Fruit fly (Drosophila melanogaster) whole organism, embryonic: Measurements from ENCODE around the gene Eh.

Experiments
- Ada2b ChIP-seq: fragments of 200-800 bp; sonication (Bioruptor generic); IDR thresholded peaks from 2 replicates; pipeline ENCODE4 v1.3.6; 2022; ENCODE audit warnings: missing biosample characterization, missing genetic modification characterization
- Adf1 ChIP-seq: fragments of 200-800 bp; sonication (Bioruptor generic); IDR thresholded peaks from 2 replicates; pipeline ENCODE4 v1.3.6; 2022; ENCODE audit warnings: missing biosample characterization, missing genetic modification characterization
- Aef1 ChIP-seq: fragments of 200-800 bp; sonication (Bioruptor generic); IDR thresholded peaks from 3 replicates; pipeline ENCODE4 v1.3.6; 2022; ENCODE audit warnings: missing biosample characterization, missing genetic modification characterization
- CG10147 ChIP-seq: fragments of 200-800 bp; sonication (Bioruptor generic); optimal IDR thresholded peaks from 2 replicates; lab custom pipeline; 2019; ENCODE audit warnings: missing biosample characterization, mild to moderate bottlenecking, missing genetic modification characterization, moderate library complexity
- CG11085 ChIP-seq: fragments of 200-800 bp; sonication (Bioruptor generic); IDR thresholded peaks from 2 replicates; pipeline ENCODE4 v1.3.6; 2022; ENCODE audit warnings: missing biosample characterization, missing genetic modification characterization
- CG11093 ChIP-seq: fragments of 200-800 bp; sonication (Bioruptor generic); IDR thresholded peaks from 3 replicates; pipeline ENCODE4 v1.3.6; 2022; ENCODE audit warnings: missing biosample characterization, missing genetic modification characterization
- CG11560 ChIP-seq: fragments of 200-800 bp; sonication (Bioruptor generic); IDR thresholded peaks from 3 replicates; pipeline ENCODE4 v1.3.6; 2022; ENCODE audit warnings: missing biosample characterization, missing genetic modification characterization
- CG11723 ChIP-seq: fragments of 200-800 bp; sonication (Bioruptor generic); optimal IDR thresholded peaks from 2 replicates; lab custom pipeline; 2017; ENCODE audit warnings: missing biosample characterization, mild to moderate bottlenecking, missing genetic modification characterization
- CG12155 ChIP-seq: fragments of 200-800 bp; sonication (Bioruptor generic); optimal IDR thresholded peaks from 3 replicates; lab custom pipeline; 2016; ENCODE audit warnings: missing biosample characterization, missing genetic modification characterization
- CG12219 ChIP-seq: fragments of 200-800 bp; sonication (Bioruptor generic); optimal IDR thresholded peaks from 3 replicates; lab custom pipeline; 2018; ENCODE audit warnings: missing biosample characterization, mild to moderate bottlenecking, missing genetic modification characterization
- CG12391 ChIP-seq: fragments of 200-800 bp; sonication (Bioruptor generic); optimal IDR thresholded peaks from 3 replicates; lab custom pipeline; 2018; ENCODE audit warnings: missing biosample characterization, mild to moderate bottlenecking, missing genetic modification characterization, moderate library complexity
- CG13424 ChIP-seq: fragments of 200-800 bp; sonication (Bioruptor generic); optimal IDR thresholded peaks from 2 replicates; lab custom pipeline; 2019; ENCODE audit warnings: missing biosample characterization, mild to moderate bottlenecking, missing genetic modification characterization, moderate library complexity
- CG13894 ChIP-seq: fragments of 200-800 bp; sonication (Bioruptor generic); optimal IDR thresholded peaks from 3 replicates; lab custom pipeline; 2018; ENCODE audit warnings: missing biosample characterization, mild to moderate bottlenecking, missing genetic modification characterization, moderate library complexity
- CG15696 ChIP-seq: fragments of 200-800 bp; sonication (Bioruptor generic); optimal IDR thresholded peaks from 2 replicates; lab custom pipeline; 2019; ENCODE audit warnings: missing biosample characterization, mild to moderate bottlenecking, missing genetic modification characterization, moderate library complexity
- CG16863 ChIP-seq: fragments of 200-800 bp; sonication (Bioruptor generic); optimal IDR thresholded peaks from 3 replicates; lab custom pipeline; 2016; ENCODE audit warnings: missing biosample characterization, missing genetic modification characterization
- CG17802 ChIP-seq: fragments of 200-800 bp; sonication (Bioruptor generic); optimal IDR thresholded peaks from 2 replicates; lab custom pipeline; 2018; ENCODE audit warnings: missing biosample characterization, mild to moderate bottlenecking, missing genetic modification characterization, moderate library complexity
- CG3281 ChIP-seq: fragments of 200-800 bp; sonication (Bioruptor generic); optimal IDR thresholded peaks from 3 replicates; lab custom pipeline; 2017; ENCODE audit warnings: missing biosample characterization, mild to moderate bottlenecking, missing genetic modification characterization
- CG34422 ChIP-seq: fragments of 200-800 bp; sonication (Bioruptor generic); IDR thresholded peaks from 3 replicates; pipeline ENCODE4 v1.3.6; 2022; ENCODE audit warnings: missing biosample characterization, missing genetic modification characterization
- CG3847 ChIP-seq: fragments of 200-800 bp; sonication (Bioruptor generic); IDR thresholded peaks from 2 replicates; pipeline ENCODE4 v1.3.6; 2022; ENCODE audit warnings: missing biosample characterization, missing genetic modification characterization
- CG3995 ChIP-seq: fragments of 200-800 bp; sonication (Bioruptor generic); optimal IDR thresholded peaks from 3 replicates; lab custom pipeline; 2016; ENCODE audit warnings: missing biosample characterization, missing genetic modification characterization
- CG6654 ChIP-seq: fragments of 200-800 bp; sonication (Bioruptor generic); optimal IDR thresholded peaks from 2 replicates; lab custom pipeline; 2017; ENCODE audit warnings: missing biosample characterization, mild to moderate bottlenecking, missing genetic modification characterization
- CG8290 ChIP-seq, 3 experiments: fragments of 200-800 bp; sonication (Bioruptor generic); optimal IDR thresholded peaks; 2 replicates each; lab custom pipeline; 2016 to 2019; ENCODE audit warnings: missing biosample characterization in 3 of 3, missing genetic modification characterization in 3 of 3, mild to moderate bottlenecking in 2 of 3, moderate library complexity in 1 of 3
- CG9727 ChIP-seq: fragments of 200-800 bp; sonication (Bioruptor generic); optimal IDR thresholded peaks from 3 replicates; lab custom pipeline; 2017; ENCODE audit warnings: missing biosample characterization, mild to moderate bottlenecking, missing genetic modification characterization
- CTCF ChIP-seq: fragments of 200-800 bp; sonication (Bioruptor generic); optimal IDR thresholded peaks from 2 replicates; lab custom pipeline; 2017; ENCODE audit warnings: missing biosample characterization, mild to moderate bottlenecking, missing genetic modification characterization, moderate library complexity
- CrebB ChIP-seq: fragments of 200-800 bp; sonication (Bioruptor generic); optimal IDR thresholded peaks from 3 replicates; lab custom pipeline; 2018; ENCODE audit warnings: missing biosample characterization, mild to moderate bottlenecking, missing genetic modification characterization
- D19B ChIP-seq: fragments of 200-800 bp; sonication (Bioruptor generic); optimal IDR thresholded peaks from 2 replicates; lab custom pipeline; 2017; ENCODE audit warnings: missing biosample characterization, mild to moderate bottlenecking, missing genetic modification characterization
- Dll ChIP-seq: fragments of 200-800 bp; sonication (Bioruptor generic); IDR thresholded peaks from 4 replicates; pipeline ENCODE4 v1.3.6; 2022; ENCODE audit warnings: missing biosample characterization, missing genetic modification characterization; ENCODE audit not compliant: partially characterized antibody
- E2f2 ChIP-seq: fragments of 200-800 bp; sonication (Bioruptor generic); IDR thresholded peaks from 2 replicates; pipeline ENCODE4 v1.3.6; 2022; ENCODE audit warnings: missing biosample characterization, missing genetic modification characterization
- Hmr ChIP-seq: fragments of 200-800 bp; sonication (Bioruptor generic); optimal IDR thresholded peaks from 3 replicates; lab custom pipeline; 2017; ENCODE audit warnings: mild to moderate bottlenecking, missing biosample characterization, missing genetic modification reagents, missing genetic modification characterization
- Med ChIP-seq: fragments of 200-800 bp; sonication (Bioruptor generic); peaks from one replicate; lab custom pipeline; 2016; ENCODE audit warnings: missing biosample characterization, missing genetic modification characterization, mild to moderate bottlenecking, inconsistent platforms, moderate library complexity
- NFAT ChIP-seq: fragments of 200-800 bp; sonication (Bioruptor generic); IDR thresholded peaks from 2 replicates; pipeline ENCODE4 v1.3.6; 2022; ENCODE audit warnings: missing biosample characterization, missing genetic modification characterization
- Nf-YB ChIP-seq: fragments of 200-800 bp; sonication (Bioruptor generic); optimal IDR thresholded peaks from 3 replicates; lab custom pipeline; 2019; ENCODE audit warnings: missing biosample characterization, mild to moderate bottlenecking, missing genetic modification characterization, moderate library complexity
- Optix ChIP-seq: fragments of 200-800 bp; sonication (Bioruptor generic); IDR thresholded peaks from 3 replicates; pipeline ENCODE4 v1.3.6; 2022; ENCODE audit warnings: missing biosample characterization, missing genetic modification characterization
- Sry-δ ChIP-seq: fragments of 200-800 bp; sonication (Bioruptor generic); optimal IDR thresholded peaks from 2 replicates; lab custom pipeline; 2016; ENCODE audit warnings: missing biosample characterization, missing genetic modification characterization
- al ChIP-seq: fragments of 200-800 bp; sonication (Bioruptor generic); IDR thresholded peaks from 2 replicates; pipeline ENCODE4 v1.3.6; 2022; ENCODE audit warnings: missing biosample characterization, missing genetic modification characterization
- ash1 ChIP-seq: fragments of 200-800 bp; sonication (Bioruptor generic); optimal IDR thresholded peaks from 2 replicates; lab custom pipeline; 2018; ENCODE audit warnings: missing biosample characterization, mild to moderate bottlenecking, missing genetic modification characterization
- bsh ChIP-seq, 2 experiments: fragments of 200-800 bp; sonication (Bioruptor generic); optimal IDR thresholded peaks; 2 replicates each; lab custom pipeline; 2017 to 2018; ENCODE audit warnings: mild to moderate bottlenecking in 2 of 2, missing biosample characterization in 2 of 2, missing genetic modification characterization in 2 of 2, moderate library complexity in 1 of 2
- danr ChIP-seq: fragments of 200-800 bp; sonication (Bioruptor generic); IDR thresholded peaks from 2 replicates; pipeline ENCODE4 v1.3.6; 2022; ENCODE audit warnings: missing biosample characterization, missing genetic modification characterization
- dimm ChIP-seq: fragments of 200-800 bp; sonication (Bioruptor generic); IDR thresholded peaks from 2 replicates; pipeline ENCODE4 v1.3.6; 2022; ENCODE audit warnings: missing biosample characterization, missing genetic modification characterization
- en ChIP-seq: fragments of 200-800 bp; sonication (Bioruptor generic); optimal IDR thresholded peaks from 2 replicates; lab custom pipeline; 2016; ENCODE audit warnings: missing biosample characterization, missing genetic modification characterization
- esg ChIP-seq: fragments of 200-800 bp; sonication (Bioruptor generic); conservative IDR thresholded peaks from 2 replicates; pipeline ENCODE4 v1.3.6; 2022; ENCODE audit warnings: missing biosample characterization, missing genetic modification characterization
- klu ChIP-seq: fragments of 200-800 bp; sonication (Bioruptor generic); IDR thresholded peaks from 2 replicates; pipeline ENCODE4 v1.3.6; 2022; ENCODE audit warnings: missing biosample characterization, missing genetic modification characterization
- org-1 ChIP-seq: fragments of 200-800 bp; sonication (Bioruptor generic); optimal IDR thresholded peaks from 2 replicates; lab custom pipeline; 2017; ENCODE audit warnings: missing biosample characterization, missing genetic modification characterization
- pan ChIP-seq, 4 experiments: fragments of >200 bp in 3 of 4; fragments of 200-800 bp in 1 of 4; sonication (Bioruptor generic) in 1 of 4; optimal IDR thresholded peaks in 3 of 4; IDR thresholded peaks in 1 of 4; 2 replicates each; pipeline versions ENCODE4 v1.3.6 to Lab custom; 2017 to 2022; ENCODE audit warnings: missing biosample characterization in 2 of 4, missing genetic modification characterization in 2 of 4, mixed read lengths in 1 of 4
- prd ChIP-seq, 3 experiments: fragments of >200 bp in 2 of 3; fragments of 200-800 bp in 1 of 3; sonication (Bioruptor generic) in 1 of 3; optimal IDR thresholded peaks in 2 of 3; IDR thresholded peaks in 1 of 3; 2 replicates in 2 of 3; 3 replicates in 1 of 3; pipeline versions ENCODE4 v1.3.6 to Lab custom; 2017 to 2022; ENCODE audit warnings: missing biosample characterization in 1 of 3, missing genetic modification characterization in 1 of 3
- pzg ChIP-seq: fragments of 200-800 bp; sonication (Bioruptor generic); optimal IDR thresholded peaks from 3 replicates; lab custom pipeline; 2018; ENCODE audit warnings: missing biosample characterization, mild to moderate bottlenecking, missing genetic modification characterization, moderate library complexity
- ranshi ChIP-seq: fragments of 200-800 bp; sonication (Bioruptor generic); IDR thresholded peaks from 2 replicates; pipeline ENCODE4 v1.3.6; 2022; ENCODE audit warnings: missing biosample characterization, missing genetic modification characterization
- rib ChIP-seq: fragments of 200-800 bp; sonication (Bioruptor generic); IDR thresholded peaks from 2 replicates; pipeline ENCODE4 v1.3.6; 2022; ENCODE audit warnings: missing biosample characterization, missing genetic modification characterization
- trem ChIP-seq: fragments of 200-800 bp; optimal IDR thresholded peaks from 3 replicates; lab custom pipeline; 2019; ENCODE audit warnings: missing biosample characterization, mild to moderate bottlenecking, missing genetic modification characterization, moderate library complexity
- wek ChIP-seq: fragments of 200-800 bp; sonication (Bioruptor generic); optimal IDR thresholded peaks from 3 replicates; lab custom pipeline; 2018; ENCODE audit warnings: missing biosample characterization, mild to moderate bottlenecking, missing genetic modification characterization, moderate library complexity

Gene Eh

dm6 chr3R:17401289-17401752 is 47.3 kb downstream of the Eh start (continued):
- TF ChIP-seq CG8290 (GFP tag; optimal IDR thresholded peaks at IDR 0.05; lab: Kevin White, UChicago) (peak; percentile 17), CG8290 (tag; optimal IDR thresholded peaks at IDR 0.05; lab: Kevin White, UChicago) (peak in 1 of 2 experiments; percentile 81), al (peak; percentile 62; the same call in 1 of the 2 replicates), prd (optimal IDR thresholded peaks at IDR 0.05; lab: Kevin White, UChicago) (no peak), prd (GFP tag; IDR thresholded peaks at IDR 0.05; lab: Robert Waterston, UW) (peak; percentile 59), rib (GFP tag; lab: Robert Waterston, UW) (peak; percentile 69), Adf1 (GFP tag; lab: Robert Waterston, UW) (no peak), CG10147 (no peak), CG15696 (tag; lab: Kevin White, UChicago) (no peak), CG16863 (GFP tag; lab: Kevin White, UChicago) (no peak), CrebB (tag; lab: Kevin White, UChicago) (peak; percentile 27), wek (no peak), dimm (GFP tag; lab: Robert Waterston, UW) (no peak), CG11560 (tag; lab: Robert Waterston, UW) (no peak), CG3847 (GFP tag; lab: Robert Waterston, UW) (peak; percentile 40), Aef1 (GFP tag; lab: Robert Waterston, UW) (0 out of 3 replicates have a peak, but pooled peaks have one; percentile 27), CG12155 (peak; percentile 53), CG6654 (GFP tag; lab: Kevin White, UChicago) (no peak), CG11723 (GFP tag; lab: Kevin White, UChicago) (no peak), trem (tag; lab: Kevin White, UChicago) (peak; percentile 36), CG17802 (tag; lab: Kevin White, UChicago) (peak; percentile 66), E2f2 (peak; percentile 68), CG11093 (GFP tag; lab: Robert Waterston, UW) (no peak), Dll (peak; percentile 84), pan (optimal IDR thresholded peaks at IDR 0.05; lab: Kevin White, UChicago) (no peak), pan (GFP tag; optimal IDR thresholded peaks at IDR 0.05 in 1 of 2, IDR thresholded peaks at IDR 0.05 in 1 of 2) (peak in 1 of 2 experiments; percentile 58), CG11085 (GFP tag; lab: Robert Waterston, UW) (no peak), CTCF (no peak), Med (GFP tag; lab: Kevin White, UChicago) (peak; percentile 83), CG12219 (GFP tag; lab: Kevin White, UChicago) (no peak), org-1 (no peak), pzg (peak; percentile 63), D19B (GFP tag; lab: Kevin White, UChicago) (no peak), CG12391 (tag; lab: Kevin White, UChicago) (peak; percentile 75), NFAT (peak; percentile 43; the same call in 1 of the 2 replicates), Sry-δ (GFP tag; lab: Kevin White, UChicago) (peak; percentile 91), Hmr (peak; percentile 71), CG3281 (GFP tag; lab: Kevin White, UChicago) (no peak), bsh (GFP tag; optimal IDR thresholded peaks at IDR 0.05; lab: Kevin White, UChicago) (peak in 1 of 2 experiments; percentile 12), Optix (no peak), ranshi (peak; percentile 62), CG3995 (peak; percentile 45), klu (GFP tag; lab: Robert Waterston, UW) (no peak), en (GFP tag; lab: Kevin White, UChicago) (no peak), CG9727 (GFP tag; lab: Kevin White, UChicago) (no peak), Nf-YB (GFP tag; lab: Kevin White, UChicago) (peak; percentile 33), Ada2b (GFP tag; lab: Robert Waterston, UW) (peak; percentile 51; the same call in 1 of the 2 replicates), ash1 (no peak), CG13894 (tag; lab: Kevin White, UChicago) (no peak), esg (GFP tag; lab: Robert Waterston, UW) (no peak; the same call in 1 of the 2 replicates), CG34422 (GFP tag; lab: Robert Waterston, UW) (0 out of 3 replicates have a peak, but pooled peaks have one; percentile 32), danr (no peak), CG13424 (peak; percentile 57)
